Fruit fly (Drosophila melanogaster): ENCODE measurements around the gene pst.

The pst gene

dm6 chr3L:7361095-7361522 lies 1.0 kb upstream of the pst start (continued):
- TF ChIP-seq Rfx (GFP tag; IDR thresholded peaks at IDR 0.05) (0 out of 2 replicates have a peak, but pooled peaks have one; percentile 25), scrt (GFP tag; optimal IDR thresholded peaks at IDR 0.05) (no peak), pb (GFP tag; optimal IDR thresholded peaks at IDR 0.05) (no peak), eve (GFP tag; optimal IDR thresholded peaks at IDR 0.05) (no peak), Neu2 (GFP tag; optimal IDR thresholded peaks at IDR 0.05; ENCODE audit: borderline replicate concordance) (no peak), CG10565 (GFP tag; optimal IDR thresholded peaks at IDR 0.05) (no peak), oc (tag; optimal IDR thresholded peaks at IDR 0.05) (peak; percentile 50), maf-S (GFP tag; optimal IDR thresholded peaks at IDR 0.05) (no peak), Mad (GFP tag; optimal IDR thresholded peaks at IDR 0.05) (no peak), Max (GFP tag; optimal IDR thresholded peaks at IDR 0.05) (no peak), onecut (GFP tag; IDR thresholded peaks at IDR 0.05) (peak; percentile 71), CG12071 (GFP tag; optimal IDR thresholded peaks at IDR 0.05) (peak; percentile 76), CG4707 (GFP tag; optimal IDR thresholded peaks at IDR 0.05) (no peak), sug (tag; optimal IDR thresholded peaks at IDR 0.05) (no peak), CG4328 (GFP tag; optimal IDR thresholded peaks at IDR 0.05) (no peak), CG12659 (GFP tag; optimal IDR thresholded peaks at IDR 0.05) (no peak), ci (GFP tag; IDR thresholded peaks at IDR 0.05) (peak; percentile 59; the same call in 2 of the 3 replicates), CG9437 (GFP tag; optimal IDR thresholded peaks at IDR 0.05) (no peak), lov (optimal IDR thresholded peaks at IDR 0.05) (no peak), lov (GFP tag; IDR thresholded peaks at IDR 0.05) (0 out of 3 replicates have a peak, but pooled peaks have one; percentile 42), Rx (GFP tag; IDR thresholded peaks at IDR 0.05) (no peak), amos (GFP tag; IDR thresholded peaks at IDR 0.05; ENCODE audit: partially characterized antibody) (no peak), Xbp1 (GFP tag; optimal IDR thresholded peaks at IDR 0.05) (no peak), D19B (GFP tag; optimal IDR thresholded peaks at IDR 0.05) (no peak), CG8478 (optimal IDR thresholded peaks at IDR 0.05) (no peak), dm (GFP tag; optimal IDR thresholded peaks at IDR 0.05) (peak; percentile 8), CG3163 (GFP tag; optimal IDR thresholded peaks at IDR 0.05) (no peak), nau (GFP tag; optimal IDR thresholded peaks at IDR 0.05) (no peak), Nf-YC (tag; optimal IDR thresholded peaks at IDR 0.05) (peak; percentile 82), CG10959 (GFP tag; IDR thresholded peaks at IDR 0.05) (no peak), stwl (tag; optimal IDR thresholded peaks at IDR 0.05) (no peak), CG9932 (GFP tag; IDR thresholded peaks at IDR 0.05) (no peak), mam (GFP tag; optimal IDR thresholded peaks at IDR 0.05) (no peak), dysf (GFP tag; IDR thresholded peaks at IDR 0.05) (peak; percentile 33; the same call in 1 of the 3 replicates), Gsc (GFP tag; IDR thresholded peaks at IDR 0.05) (no peak), bbx (GFP tag; IDR thresholded peaks at IDR 0.05; ENCODE audit: partially characterized antibody) (peak; percentile 16; the same call in 1 of the 2 replicates), fu2 (GFP tag; optimal IDR thresholded peaks at IDR 0.05) (no peak), CG9797 (GFP tag; optimal IDR thresholded peaks at IDR 0.05) (no peak), crc (GFP tag; optimal IDR thresholded peaks at IDR 0.05) (no peak), CG3995 (GFP tag; optimal IDR thresholded peaks at IDR 0.05) (peak; percentile 75), phol (tag; optimal IDR thresholded peaks at IDR 0.05) (peak; percentile 41), Dref (GFP tag; IDR thresholded peaks at IDR 0.05) (no peak), hb (GFP tag; IDR thresholded peaks at IDR 0.05; ENCODE audit: partially characterized antibody) (no peak), Mes4 (GFP tag; optimal IDR thresholded peaks at IDR 0.05) (no peak), Hey (tag; optimal IDR thresholded peaks at IDR 0.05) (no peak), CG7271 (tag; optimal IDR thresholded peaks at IDR 0.05) (no peak), grau (tag; optimal IDR thresholded peaks at IDR 0.05) (no peak), bab2 (GFP tag; optimal IDR thresholded peaks at IDR 0.05) (no peak), CG15601 (tag; optimal IDR thresholded peaks at IDR 0.05) (no peak), CG4424 (GFP tag; optimal IDR thresholded peaks at IDR 0.05) (no peak), ac (GFP tag; optimal IDR thresholded peaks at IDR 0.05) (peak; percentile 56), crp (GFP tag; optimal IDR thresholded peaks at IDR 0.05) (no peak)

Measured in whole organism, embryonic.